Worm (Caenorhabditis elegans) whole organism, young adult: Measurements from ENCODE around the gene F38A5.8.

Source experiments
- B0261.1 ChIP-seq: sonication (generic microtip); optimal IDR thresholded peaks from 2 replicates; lab custom pipeline; 2016; ENCODE audit warnings: mild to moderate bottlenecking, missing genetic modification characterization, moderate library complexity, missing compliant biosample characterization
- F10E7.11 ChIP-seq: sonication (generic microtip); optimal IDR thresholded peaks from 2 replicates; lab custom pipeline; 2017; ENCODE audit warnings: mild to moderate bottlenecking, missing genetic modification characterization, moderate library complexity, missing compliant biosample characterization
- F23B12.7 ChIP-seq: sonication (generic microtip); optimal IDR thresholded peaks from 2 replicates; lab custom pipeline; 2017; ENCODE audit warnings: missing genetic modification characterization, mild to moderate bottlenecking, missing compliant biosample characterization, antibody characterized with exemption, moderate library complexity; ENCODE audit not compliant: insufficient read depth
- F52B5.7 ChIP-seq: sonication (generic microtip); optimal IDR thresholded peaks from 2 replicates; lab custom pipeline; 2016; ENCODE audit warnings: mild to moderate bottlenecking, missing genetic modification characterization, missing compliant biosample characterization
- F57C9.4 ChIP-seq: sonication (generic microtip); optimal IDR thresholded peaks from 2 replicates; lab custom pipeline; 2017; ENCODE audit warnings: mild to moderate bottlenecking, missing genetic modification characterization, missing compliant biosample characterization
- Y53G8AR.9 ChIP-seq: fragments of 200-800 bp; sonication (Bioruptor generic); conservative IDR thresholded peaks from 2 replicates; pipeline ENCODE4 v1.3.6; 2022; ENCODE audit warnings: missing genetic modification reagents, missing genetic modification characterization, missing compliant biosample characterization
- akir-1 ChIP-seq: fragments of 200-800 bp; sonication (Bioruptor generic); optimal IDR thresholded peaks from 2 replicates; lab custom pipeline; 2018; ENCODE audit warnings: mild to moderate bottlenecking, missing genetic modification characterization, moderate library complexity, missing compliant biosample characterization
- ama-1 ChIP-seq, 3 experiments: fragments of 150-350 bp in 1 of 3; sonication (generic microtip) in 2 of 3; optimal IDR thresholded peaks; 2 replicates each; lab custom pipeline; 2014 to 2018; ENCODE audit warnings: missing biosample characterization in 2 of 3, missing genetic modification characterization in 2 of 3, missing genetic modification reagents in 2 of 3
- chd-7 ChIP-seq: sonication (generic microtip); optimal IDR thresholded peaks from 2 replicates; lab custom pipeline; 2016; ENCODE audit warnings: mild to moderate bottlenecking, missing genetic modification characterization, moderate library complexity, missing compliant biosample characterization
- dpff-1 ChIP-seq: sonication (generic microtip); optimal IDR thresholded peaks from 2 replicates; lab custom pipeline; 2017; ENCODE audit warnings: mild to moderate bottlenecking, missing genetic modification characterization, missing compliant biosample characterization
- dpl-1 ChIP-seq: fragments of 150-350 bp; optimal IDR thresholded peaks from 2 replicates; lab custom pipeline; 2014; ENCODE audit warnings: missing biosample characterization, missing genetic modification reagents, missing genetic modification characterization
- efl-1 ChIP-seq: fragments of 150-350 bp; optimal IDR thresholded peaks from 2 replicates; lab custom pipeline; 2014; ENCODE audit warnings: missing biosample characterization, missing genetic modification reagents, missing genetic modification characterization
- ekl-4 ChIP-seq: fragments of 200-800 bp; sonication (Bioruptor generic); IDR thresholded peaks from 2 replicates; pipeline ENCODE4 v1.3.6; 2022; ENCODE audit warnings: missing genetic modification reagents, missing genetic modification characterization, missing compliant biosample characterization
- fkh-3 ChIP-seq: sonication (generic microtip); optimal IDR thresholded peaks from 2 replicates; lab custom pipeline; 2016; ENCODE audit warnings: mild to moderate bottlenecking, missing genetic modification characterization, missing compliant biosample characterization
- him-1 ChIP-seq: sonication (generic microtip); optimal IDR thresholded peaks from 2 replicates; lab custom pipeline; 2016; ENCODE audit warnings: missing genotype, missing genetic modification reagents, missing genetic modification characterization, missing compliant biosample characterization
- hlh-26 ChIP-seq: fragments of 200-800 bp; sonication (Bioruptor generic); conservative IDR thresholded peaks from 2 replicates; pipeline ENCODE4 v1.3.6; 2022; ENCODE audit warnings: missing genetic modification reagents, missing genetic modification characterization, missing compliant biosample characterization
- hsf-1 ChIP-seq: fragments of 200-800 bp; sonication (Bioruptor generic); IDR thresholded peaks from 2 replicates; pipeline ENCODE4 v1.3.6; 2022; ENCODE audit warnings: missing genetic modification reagents, missing genetic modification characterization, missing compliant biosample characterization
- lir-1 ChIP-seq: fragments of 200-800 bp; sonication (Bioruptor generic); conservative IDR thresholded peaks from 2 replicates; pipeline ENCODE4 v1.3.6; 2022; ENCODE audit warnings: missing genetic modification reagents, missing genetic modification characterization, missing compliant biosample characterization
- nfya-1 ChIP-seq: sonication (generic microtip); optimal IDR thresholded peaks from 2 replicates; lab custom pipeline; 2017; ENCODE audit warnings: antibody characterized with exemption, missing compliant biosample characterization, missing genetic modification characterization, borderline replicate concordance; ENCODE audit not compliant: insufficient read depth
- nfyb-1 ChIP-seq: fragments of 200-800 bp; sonication (Bioruptor generic); IDR thresholded peaks from 2 replicates; pipeline ENCODE4 v1.3.6; 2022; ENCODE audit warnings: missing genetic modification reagents, missing genetic modification characterization, missing compliant biosample characterization
- nhr-120 ChIP-seq: fragments of 200-800 bp; sonication (Bioruptor generic); IDR thresholded peaks from 2 replicates; pipeline ENCODE4 v1.3.6; 2022; ENCODE audit warnings: missing genetic modification characterization, missing compliant biosample characterization
- nhr-27 ChIP-seq: fragments of 200-800 bp; sonication (Bioruptor generic); optimal IDR thresholded peaks from 2 replicates; lab custom pipeline; 2018; ENCODE audit warnings: mild to moderate bottlenecking, missing genetic modification characterization, moderate library complexity, missing compliant biosample characterization
- nhr-80 ChIP-seq: sonication (generic microtip); optimal IDR thresholded peaks from 2 replicates; lab custom pipeline; 2016; ENCODE audit warnings: missing genetic modification characterization, missing compliant biosample characterization
- repo-1 ChIP-seq: sonication (generic microtip); optimal IDR thresholded peaks from 2 replicates; lab custom pipeline; 2017; ENCODE audit warnings: mild to moderate bottlenecking, missing genetic modification characterization, missing compliant biosample characterization
- rpc-1 ChIP-seq, 2 experiments: fragments of 150-350 bp in 1 of 2; sonication (generic microtip) in 1 of 2; optimal IDR thresholded peaks; 2 replicates each; lab custom pipeline; 2014 to 2018; ENCODE audit warnings: missing biosample characterization in 1 of 2, missing genetic modification characterization in 1 of 2, missing genetic modification reagents in 1 of 2, missing genotype in 1 of 2
- snpc-1.1 ChIP-seq: sonication (generic microtip); optimal IDR thresholded peaks from 2 replicates; lab custom pipeline; 2017; ENCODE audit warnings: missing genetic modification characterization, mild to moderate bottlenecking, missing compliant biosample characterization, antibody characterized with exemption, moderate library complexity, missing genotype, missing genetic modification reagents; ENCODE audit not compliant: insufficient read depth
- snpc-4 ChIP-seq, 5 experiments: fragments of 150-350 bp in 1 of 5; sonication (generic microtip) in 4 of 5; optimal IDR thresholded peaks; 2 replicates each; lab custom pipeline; 2014 to 2018; ENCODE audit warnings: missing genetic modification characterization in 5 of 5, missing biosample characterization in 3 of 5, antibody characterized with exemption in 2 of 5, mild to moderate bottlenecking in 2 of 5, missing compliant biosample characterization in 2 of 5, missing genotype in 2 of 5, moderate library complexity in 2 of 5, missing genetic modification reagents in 1 of 5
- tbp1 ChIP-seq: fragments of 200-800 bp; sonication (Bioruptor generic); optimal IDR thresholded peaks from 2 replicates; lab custom pipeline; 2018; ENCODE audit warnings: mild to moderate bottlenecking, missing genetic modification characterization, missing compliant biosample characterization
- unc-62 ChIP-seq: fragments of 150-350 bp; optimal IDR thresholded peaks from 2 replicates; lab custom pipeline; 2014; ENCODE audit warnings: missing biosample characterization, missing genetic modification reagents, missing genetic modification characterization
- xnd-1 ChIP-seq: sonication (generic microtip); optimal IDR thresholded peaks from 2 replicates; lab custom pipeline; 2016; ENCODE audit warnings: missing genotype, missing genetic modification reagents, missing genetic modification characterization, missing compliant biosample characterization
- zfh-2 ChIP-seq: fragments of 200-800 bp; sonication (Bioruptor generic); conservative IDR thresholded peaks from 2 replicates; pipeline ENCODE4 v1.3.6; 2022; ENCODE audit warnings: missing genetic modification reagents, missing genetic modification characterization, missing compliant biosample characterization
- ztf-18 ChIP-seq: sonication (generic microtip); optimal IDR thresholded peaks from 2 replicates; lab custom pipeline; 2016; ENCODE audit warnings: missing genotype, mild to moderate bottlenecking, missing genetic modification characterization, missing compliant biosample characterization

The F38A5.8 gene

ce11 chrIV:6556624-6557368, 42.8 kb upstream of the F38A5.8 start, which contains the start of gene try-3 (continued):
- TF ChIP-seq ama-1 (optimal IDR thresholded peaks at IDR 0.05; lab: Kevin White, UChicago), result no peak
- TF ChIP-seq ama-1 (GFP tag; optimal IDR thresholded peaks at IDR 0.05; lab: Kevin White, UChicago), result peak in 1 of 2 experiments; percentile 61
- peak; percentile 71 for TF ChIP-seq ekl-4 (GFP tag; lab: Robert Waterston, UW)
- no peak for TF ChIP-seq nhr-27 (tag; lab: Kevin White, UChicago)
- no peak for TF ChIP-seq unc-62 (GFP tag; lab: Kevin White, UChicago)

- TF ChIP-seq fkh-3 (no peak), F57C9.4 (tag; lab: Kevin White, UChicago) (no peak), nfyb-1 (GFP tag; lab: Robert Waterston, UW) (no peak), Y53G8AR.9 (GFP tag; lab: Robert Waterston, UW) (no peak), snpc-1.1 (tag; lab: Kevin White, UChicago) (no peak), F10E7.11 (tag; lab: Kevin White, UChicago) (no peak), hlh-26 (GFP tag; lab: Robert Waterston, UW) (no peak), xnd-1 (tag; lab: Kevin White, UChicago) (no peak), lir-1 (no peak), nhr-80 (tag; lab: Kevin White, UChicago) (no peak), dpl-1 (no peak), efl-1 (GFP tag; lab: Kevin White, UChicago) (no peak), nhr-120 (GFP tag; lab: Robert Waterston, UW) (no peak), F23B12.7 (no peak)
Measured at ce11 chrIV:6560434-6560833, 39.1 kb upstream of the F38A5.8 start, which contains the start of gene best-9. Gene best-9, plus strand, starts transcription at chrIV:6560734.

ce11 chrIV:6562039-6562438, 37.5 kb upstream of the F38A5.8 start:
- no peak for TF ChIP-seq snpc-4 (GFP tag; optimal IDR thresholded peaks at IDR 0.05; lab: Kevin White, UChicago)
- TF ChIP-seq snpc-4 (tag; optimal IDR thresholded peaks at IDR 0.05; lab: Kevin White, UChicago), result peak in 1 of 4 experiments; percentile 71
- no peak for TF ChIP-seq zfh-2 (GFP tag; lab: Robert Waterston, UW)
- TF ChIP-seq tbp1 (GFP tag; lab: Kevin White, UChicago), result peak; percentile 73
- peak; percentile 33 for TF ChIP-seq rpc-1 (optimal IDR thresholded peaks at IDR 0.05; lab: Kevin White, UChicago)
- TF ChIP-seq rpc-1 (tag; optimal IDR thresholded peaks at IDR 0.05; lab: Kevin White, UChicago), result peak; percentile 76
- peak; percentile 39 for TF ChIP-seq B0261.1 (tag; lab: Kevin White, UChicago)
- peak; percentile 32 for TF ChIP-seq him-1 (tag; lab: Kevin White, UChicago)
- no peak for TF ChIP-seq nfya-1 (tag; lab: Kevin White, UChicago)
- TF ChIP-seq, all 124 proteins: peak for 5

ce11 chrIV:6565605-6566004, 33.9 kb upstream of the F38A5.8 start:
- peak; percentile 47 for TF ChIP-seq snpc-4 (GFP tag; optimal IDR thresholded peaks at IDR 0.05; lab: Kevin White, UChicago)
- peak; percentile 3 to 76 (median 66) for TF ChIP-seq snpc-4 (tag; optimal IDR thresholded peaks at IDR 0.05; lab: Kevin White, UChicago)
- peak; percentile 82 for TF ChIP-seq snpc-1.1 (tag; lab: Kevin White, UChicago)
- TF ChIP-seq unc-62 (GFP tag; lab: Kevin White, UChicago), result no peak

ce11 chrIV:6572238-6572637, 27.3 kb upstream of the F38A5.8 start, which contains the start of gene bicd-1:
Gene bicd-1, minus strand, starts transcription at chrIV:6572338.
- TF ChIP-seq hsf-1 (GFP tag; lab: Robert Waterston, UW), result no peak
- TF ChIP-seq dpff-1 (tag; lab: Kevin White, UChicago), result no peak
- TF ChIP-seq zfh-2 (GFP tag; lab: Robert Waterston, UW), result no peak
- TF ChIP-seq repo-1, result no peak
- no peak for TF ChIP-seq F52B5.7 (tag; lab: Kevin White, UChicago)
- no peak for TF ChIP-seq akir-1 (GFP tag; lab: Kevin White, UChicago)
- no peak for TF ChIP-seq ztf-18 (tag; lab: Kevin White, UChicago)
- no peak for TF ChIP-seq chd-7
- TF ChIP-seq lir-1, result no peak
- TF ChIP-seq, all 124 proteins: peak for 0
